Worm (Caenorhabditis elegans): ENCODE measurements around the gene lido-16.

DNA sequence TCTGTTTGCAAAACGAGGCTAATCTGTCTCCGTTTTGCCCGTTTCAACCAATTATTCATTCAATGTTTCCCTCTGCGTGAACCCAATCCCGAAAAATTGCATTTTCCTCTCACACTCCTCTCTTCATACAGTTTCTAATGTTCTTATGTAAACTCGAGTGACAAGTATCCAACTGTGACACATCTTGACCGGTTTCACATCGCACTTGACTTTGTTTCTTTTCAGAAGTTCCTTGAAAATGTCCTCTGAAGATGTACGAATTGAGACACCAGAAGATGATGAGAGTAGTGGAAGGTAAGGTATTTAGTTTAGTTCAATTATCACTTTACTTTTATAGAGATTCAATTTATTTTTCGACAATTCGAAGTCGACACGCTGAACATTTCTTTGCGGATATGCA lies 47.2 kb upstream of the lido-16 start, which contains the start of gene abcx-1:
- TF ChIP-seq fos-1 (tag; optimal IDR thresholded peaks at IDR 0.05): no peak
- TF ChIP-seq lsy-2 (tag; optimal IDR thresholded peaks at IDR 0.05): no peak
- TF ChIP-seq efl-1 (optimal IDR thresholded peaks at IDR 0.05): no peak
- no peak for TF ChIP-seq efl-1 (GFP tag; optimal IDR thresholded peaks at IDR 0.05 in 1 of 2)
- TF ChIP-seq unc-130 (tag; optimal IDR thresholded peaks at IDR 0.05): no peak
- no peak for TF ChIP-seq lir-3 (tag; optimal IDR thresholded peaks at IDR 0.05; ENCODE audit: poor library complexity)
- TF ChIP-seq nhr-11 (tag; optimal IDR thresholded peaks at IDR 0.05): no peak
- TF ChIP-seq ztf-11 (tag; optimal IDR thresholded peaks at IDR 0.05): no peak
